Fruit fly (Drosophila melanogaster) ovary, adult (tissue): ENCODE results near the gene CG34292.
A peak's percentile ranks its signal among the peaks of the same experiment; 100 is the strongest.

Experiments
- CG17801 ChIP-seq: fragments of 200-800 bp; optimal IDR thresholded peaks from 2 replicates; lab custom pipeline; 2019; ENCODE audit warnings: missing biosample characterization, mild to moderate bottlenecking, missing genetic modification characterization, moderate library complexity; ENCODE audit not compliant: partially characterized antibody

CG34292 gene

DNA sequence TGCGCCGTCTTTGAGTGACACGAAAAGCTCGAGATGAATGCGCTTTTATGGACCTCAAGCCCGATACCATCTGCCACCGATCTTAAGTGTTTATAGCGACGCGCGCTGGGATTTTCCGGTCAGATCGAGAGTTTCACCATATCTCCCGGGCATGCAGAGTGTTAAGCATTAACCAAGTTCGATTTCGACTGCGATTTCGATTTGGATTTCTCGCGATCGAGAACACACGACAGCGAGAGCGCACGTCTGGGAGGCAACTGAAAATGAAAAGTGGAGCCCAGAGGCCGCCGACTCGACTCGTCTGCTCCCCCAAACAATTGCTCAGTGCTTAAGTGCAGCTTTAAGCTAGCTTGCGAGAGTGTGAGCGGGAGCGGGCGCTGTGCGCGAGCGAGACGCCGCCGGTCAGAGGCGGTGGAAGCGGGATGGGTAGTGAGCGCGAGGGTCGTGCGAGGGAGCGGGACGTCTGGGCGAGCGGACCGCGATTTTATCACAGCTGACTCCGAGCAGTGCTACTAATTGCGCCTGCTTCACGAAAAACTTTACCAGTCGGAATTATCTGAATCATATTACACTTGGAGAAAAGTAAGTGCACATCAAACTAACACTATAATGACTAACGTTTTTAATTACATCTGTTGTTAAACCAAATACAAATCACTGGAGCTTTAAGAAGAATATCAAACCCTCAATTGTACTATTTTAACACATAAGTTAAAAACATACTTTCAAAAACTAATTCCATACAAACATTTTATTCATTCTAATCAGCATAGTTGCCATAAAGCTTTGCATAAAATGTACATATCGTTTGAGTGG, 8.0 kb downstream of the CG34292 start, which contains the start of gene spz:
TSS of gene spz (minus strand) at position 261 of the 816 bp plus-strand sequence.
- TF ChIP-seq CG17801 (GFP tag; lab: Kevin White, UChicago), result peak; percentile 23

DNA sequence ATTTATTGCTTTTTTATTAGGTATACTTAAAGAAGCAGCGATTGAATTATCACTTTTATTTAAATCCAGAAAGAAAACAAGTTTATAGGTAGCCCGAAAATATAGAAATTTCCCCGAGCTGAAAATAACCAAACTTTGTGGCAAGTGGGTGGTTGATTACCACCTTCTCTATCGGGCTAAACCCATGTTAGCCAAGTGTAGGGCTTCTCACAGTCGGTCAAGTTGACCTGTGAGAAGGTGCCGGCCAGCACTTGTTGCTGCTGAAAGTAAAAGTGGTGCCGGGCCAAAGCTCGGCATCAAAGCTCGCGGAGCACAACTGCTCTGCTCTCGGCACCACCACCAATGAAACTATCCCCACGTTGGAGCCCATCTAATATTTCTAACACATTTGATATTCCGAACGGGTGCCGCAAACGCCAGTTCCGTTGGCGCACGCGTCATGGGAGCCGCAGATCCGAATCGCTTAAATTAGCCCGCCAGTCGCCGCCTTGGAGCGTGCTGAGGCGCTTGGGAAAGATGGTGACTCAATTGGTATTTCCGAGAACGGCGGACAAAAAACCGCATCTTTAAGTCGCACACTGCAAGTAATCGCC, 9.0 kb downstream of the CG34292 start:
- no peak for TF ChIP-seq CG17801 (GFP tag; lab: Kevin White, UChicago)

DNA sequence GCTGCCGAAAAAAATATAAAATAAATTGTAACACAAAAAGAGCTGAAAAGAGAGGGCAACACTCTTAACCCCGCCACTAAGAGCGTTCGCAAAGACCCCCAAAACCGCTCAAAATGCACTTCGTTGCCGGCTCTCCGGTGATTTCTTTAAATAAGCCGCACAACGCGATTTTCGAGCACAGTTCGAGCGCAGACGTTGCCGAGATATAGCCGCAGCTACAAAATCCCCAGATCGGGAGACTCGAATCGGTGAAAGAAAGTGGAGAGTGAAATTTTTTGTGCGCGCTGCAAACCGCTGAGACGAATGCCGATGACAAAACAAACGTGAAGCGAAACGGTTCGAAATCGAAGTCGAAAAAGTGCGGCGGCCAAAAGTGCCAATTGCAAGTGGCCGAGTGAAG, 13.7 kb downstream of the CG34292 start, which contains the start of gene CG14257:
TSS of gene CG14257 (plus strand) at position 177 of the 400 bp plus-strand sequence.
- no peak for TF ChIP-seq CG17801 (GFP tag; lab: Kevin White, UChicago)

DNA sequence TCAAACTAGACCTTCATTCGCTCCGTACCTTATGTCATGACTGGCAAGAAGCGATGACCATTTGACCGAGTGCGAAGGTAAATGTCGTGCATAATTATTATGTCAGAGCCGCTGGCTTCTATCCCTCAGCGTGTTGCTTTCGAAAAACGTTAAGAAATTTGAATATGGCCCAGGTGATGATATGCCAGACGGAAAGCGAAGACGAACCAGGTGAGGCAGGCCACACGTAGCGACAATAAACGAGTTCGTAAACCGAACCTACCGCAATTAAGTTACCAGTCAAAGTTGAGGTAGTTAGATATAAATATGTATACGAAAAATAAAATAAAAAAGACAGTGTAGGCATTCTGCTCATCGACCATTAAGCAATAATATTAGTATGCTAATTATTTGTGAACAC, 14.6 kb downstream of the CG34292 start:
- TF ChIP-seq CG17801 (GFP tag; lab: Kevin White, UChicago), result no peak

DNA sequence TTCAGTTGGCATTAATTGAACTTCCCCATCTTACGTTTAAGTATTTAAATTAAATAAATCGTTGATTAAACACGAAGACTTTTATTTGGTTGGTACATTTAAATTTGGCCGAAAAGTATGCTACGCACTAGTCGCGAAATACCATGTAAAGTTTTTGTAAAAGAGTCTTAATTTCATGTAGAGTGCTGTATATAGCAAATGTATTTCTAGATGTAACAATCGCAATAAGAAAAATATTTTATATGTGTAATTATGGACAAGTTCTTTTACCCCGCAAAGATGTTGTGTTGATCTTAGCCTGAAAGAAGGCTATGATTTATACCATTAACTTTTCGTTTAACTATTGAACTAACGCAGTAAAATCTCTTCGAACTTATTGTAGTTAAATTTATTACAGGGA, 20.7 kb downstream of the CG34292 start:
- TF ChIP-seq CG17801 (GFP tag; lab: Kevin White, UChicago), result no peak

DNA sequence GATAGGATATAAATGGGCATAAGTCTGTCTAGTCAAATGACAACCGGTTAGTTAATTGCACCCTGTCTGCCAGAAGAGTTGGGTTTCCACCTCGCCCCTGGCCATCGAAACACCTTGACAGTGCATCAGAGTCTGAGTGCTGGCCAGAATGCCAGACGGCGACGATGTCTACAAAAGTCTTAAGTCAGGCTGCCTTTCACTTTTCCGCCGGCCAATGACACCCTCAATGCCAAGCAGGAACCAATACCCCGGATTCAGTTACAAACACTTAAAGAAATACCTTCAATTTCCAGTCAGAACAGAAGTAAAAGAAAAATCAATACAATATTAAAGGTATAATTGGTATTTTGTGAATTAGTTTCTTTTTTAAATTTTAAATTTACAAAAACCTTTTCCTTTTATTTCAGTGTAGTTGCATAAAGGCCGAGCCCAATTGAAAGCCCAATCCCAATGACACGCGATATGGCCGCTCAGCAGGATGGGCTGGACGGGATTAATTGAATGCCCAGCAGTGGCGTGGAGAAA, 22.6 kb downstream of the CG34292 start:
- TF ChIP-seq CG17801 (GFP tag; lab: Kevin White, UChicago), result no peak

DNA sequence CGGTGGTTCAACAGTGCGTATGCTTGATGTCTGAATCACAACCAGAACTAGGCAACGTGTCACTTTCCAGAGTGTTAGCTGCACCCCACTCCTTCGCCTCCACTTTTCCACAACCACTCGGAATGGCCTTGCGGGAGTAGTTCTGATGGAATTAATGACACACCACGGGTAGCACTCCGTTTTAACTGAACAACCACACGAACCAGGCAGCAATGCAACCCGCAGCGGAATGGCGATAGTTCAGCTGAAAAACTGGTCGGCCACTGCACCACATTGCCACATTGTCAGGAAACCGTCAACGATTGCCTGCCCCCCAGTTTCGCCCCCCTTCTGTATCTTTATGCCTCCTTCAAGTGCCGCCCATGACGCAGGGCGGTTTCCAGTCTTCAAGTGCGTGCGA, 25.5 kb downstream of the CG34292 start, which contains the start of gene Cpr97Ea:
TSS of gene Cpr97Ea (minus strand) at position 230 of the 400 bp plus-strand sequence.
- no peak for TF ChIP-seq CG17801 (GFP tag; lab: Kevin White, UChicago)

DNA sequence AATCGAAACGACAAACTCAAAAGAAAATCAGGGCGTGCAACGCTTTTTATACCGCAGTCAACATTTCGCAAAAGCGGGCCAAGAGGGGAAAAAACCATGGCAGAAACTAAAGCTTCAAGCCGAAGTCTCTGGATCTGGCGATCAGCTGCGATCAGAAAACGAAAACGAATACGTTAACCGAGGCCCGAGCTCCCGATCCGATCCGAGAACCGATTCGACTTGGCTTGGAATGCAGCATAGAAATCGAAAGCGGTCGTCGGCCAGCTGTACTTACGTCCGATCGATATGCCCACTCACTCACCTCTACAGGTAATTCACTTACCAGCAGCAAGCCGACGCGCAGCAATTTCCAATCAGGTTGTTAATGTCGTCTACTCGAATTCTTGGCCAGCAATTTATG, 29.1 kb downstream of the CG34292 start, which contains the start of gene Cpr97Eb:
TSS of gene Cpr97Eb (minus strand) at position 25 of the 400 bp plus-strand sequence.
- TF ChIP-seq CG17801 (GFP tag; lab: Kevin White, UChicago), result no peak

DNA sequence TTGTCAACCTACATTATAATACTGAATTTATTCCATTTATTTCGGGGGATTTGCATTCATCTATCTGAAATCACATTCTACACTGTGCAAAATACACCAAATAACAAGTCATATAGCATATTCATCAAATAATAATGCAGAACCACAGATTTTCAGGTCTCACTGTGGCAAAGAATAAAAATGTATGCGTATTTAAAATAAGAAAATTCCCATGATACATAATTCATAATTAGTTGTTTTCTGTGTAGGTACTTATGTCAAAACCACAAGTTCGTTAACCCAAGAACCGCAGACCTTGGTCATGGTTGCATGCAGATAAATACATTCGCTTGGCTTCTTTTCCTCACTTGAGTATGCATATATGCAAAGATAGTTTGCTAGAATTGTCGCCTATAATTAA, 30.2 kb downstream of the CG34292 start:
- no peak for TF ChIP-seq CG17801 (GFP tag; lab: Kevin White, UChicago)

DNA sequence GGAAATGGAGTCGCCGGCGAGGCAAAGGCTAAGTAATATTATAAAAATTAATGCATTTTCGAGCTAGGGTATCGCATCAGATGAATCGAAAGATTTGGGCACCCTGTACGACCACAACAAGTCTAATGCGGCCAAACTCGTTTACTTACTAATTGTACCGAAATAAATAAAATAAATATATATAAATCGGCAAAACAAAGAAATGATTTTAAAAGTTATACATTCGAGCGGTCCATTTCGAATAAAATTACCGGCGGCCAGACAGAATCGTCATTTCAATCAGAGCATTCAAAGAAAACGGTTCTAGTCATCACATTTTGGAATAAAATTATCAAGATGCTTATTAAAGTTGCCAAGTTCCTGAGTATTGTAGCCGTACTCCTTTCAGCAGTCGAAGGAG, 30.8 kb downstream of the CG34292 start, which contains the start of gene CG14258:
TSS of gene CG14258 (plus strand) at position 301 of the 400 bp plus-strand sequence.
- TF ChIP-seq CG17801 (GFP tag; lab: Kevin White, UChicago), result no peak

DNA sequence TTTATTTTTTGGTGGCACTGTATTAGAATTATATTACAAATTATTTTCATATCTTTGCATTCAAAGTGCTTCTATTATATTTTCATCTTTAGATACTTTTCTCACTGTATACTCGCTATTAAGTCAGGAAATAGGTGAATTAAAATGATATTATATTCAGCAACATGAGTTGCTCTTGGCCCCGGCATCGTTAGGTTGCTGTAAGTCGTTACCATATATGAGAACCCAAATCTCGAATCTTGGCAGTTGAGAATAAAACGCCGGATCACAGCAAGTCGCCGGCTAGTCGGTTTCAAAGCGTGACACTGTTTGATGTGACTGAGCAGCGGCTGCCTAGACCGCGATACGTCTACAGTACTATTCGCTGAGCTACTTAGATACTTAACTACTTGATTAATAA, 32.2 kb downstream of the CG34292 start, which contains the start of gene CG14259:
TSS of gene CG14259 (plus strand) at position 301 of the 400 bp plus-strand sequence.
- no peak for TF ChIP-seq CG17801 (GFP tag; lab: Kevin White, UChicago)

DNA sequence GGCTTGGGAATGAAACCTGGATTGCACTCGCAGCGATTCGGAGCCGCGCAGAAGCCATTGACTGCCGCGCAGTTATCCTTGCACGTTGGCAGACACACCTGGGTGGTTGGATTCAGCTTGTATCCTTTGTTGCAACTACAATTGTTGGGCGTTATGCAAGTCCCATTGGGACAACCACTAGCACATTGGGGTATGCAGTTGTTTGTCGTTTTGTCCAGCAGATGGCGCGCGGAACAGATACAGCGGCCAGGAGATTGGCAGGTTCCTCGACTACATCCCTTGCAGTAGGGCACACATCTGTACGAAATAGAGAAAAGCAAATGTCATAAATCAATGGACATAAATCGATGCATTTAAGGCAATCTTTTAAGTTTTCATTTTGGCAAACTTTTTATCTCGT, 36.6 kb downstream of the CG34292 start:
- TF ChIP-seq CG17801 (GFP tag; lab: Kevin White, UChicago), result no peak

DNA sequence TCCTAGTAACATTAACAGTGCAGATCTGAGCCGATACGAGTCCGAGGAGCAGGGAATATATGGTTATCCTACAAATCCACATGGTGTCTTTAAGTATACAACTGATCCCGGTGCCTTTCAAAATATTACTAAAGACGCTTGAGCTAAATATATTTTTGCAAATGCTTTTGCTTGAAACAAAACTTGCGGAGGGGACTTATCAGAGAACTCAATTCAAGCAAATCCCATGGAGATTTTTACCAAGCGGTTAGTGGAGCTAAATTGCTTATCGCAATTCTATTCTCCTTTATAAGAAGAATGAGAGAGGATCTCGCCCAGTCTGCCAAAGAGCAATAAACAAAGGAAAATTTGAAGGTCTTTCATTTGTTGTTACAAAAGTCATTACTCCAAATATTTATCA, 37.6 kb downstream of the CG34292 start, which contains the start of gene eater:
TSS of gene eater (minus strand) at position 101 of the 400 bp plus-strand sequence.
- no peak for TF ChIP-seq CG17801 (GFP tag; lab: Kevin White, UChicago)

DNA sequence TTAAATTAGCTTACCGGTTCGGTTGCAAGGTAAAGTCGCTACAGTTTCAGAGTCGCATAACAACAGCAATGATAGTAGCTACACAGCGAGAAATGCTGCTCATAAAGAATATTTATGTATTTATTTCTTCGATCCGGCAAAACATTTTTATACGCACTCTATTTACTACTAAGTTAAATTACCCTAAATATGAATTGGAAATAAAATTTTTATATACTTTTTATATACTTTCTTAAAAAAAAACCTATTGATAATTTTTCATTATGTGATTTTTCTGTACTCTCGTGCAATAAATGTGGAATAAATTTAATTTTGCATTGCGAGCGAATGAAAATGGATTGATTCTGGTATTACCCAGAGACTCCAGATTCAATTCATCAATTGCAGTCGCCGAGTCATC, 38.9 kb downstream of the CG34292 start, which contains the start of gene Jhbp11:
TSS of gene Jhbp11 (plus strand) at position 301 of the 400 bp plus-strand sequence.
- no peak for TF ChIP-seq CG17801 (GFP tag; lab: Kevin White, UChicago)

DNA sequence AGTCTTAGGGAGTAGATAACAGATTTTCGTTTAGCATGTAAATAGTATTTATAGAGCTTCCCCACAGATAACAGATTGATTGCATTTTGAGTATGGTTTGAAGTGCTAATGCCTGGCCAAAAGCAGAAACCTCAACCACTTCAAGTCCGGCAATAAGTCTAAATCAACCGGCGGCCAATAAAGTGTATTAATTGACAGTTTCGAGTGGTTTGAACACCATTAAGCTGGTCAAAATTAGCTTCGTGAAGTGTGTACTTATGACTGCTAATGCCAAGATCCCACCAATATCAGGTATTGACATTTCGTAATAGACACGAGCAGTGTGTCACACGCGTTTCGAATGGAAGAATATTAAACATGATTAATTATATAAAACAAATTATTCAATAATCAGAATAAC, 43.4 kb downstream of the CG34292 start:
- TF ChIP-seq CG17801 (GFP tag; lab: Kevin White, UChicago), result no peak
